Fruit fly (Drosophila melanogaster) whole organism, pupa: ENCODE measurements around the gene DopEcR.

Experiments used
- CG13204 ChIP-seq: fragments of 200-800 bp; sonication (Bioruptor generic); optimal IDR thresholded peaks from 2 replicates; lab custom pipeline; 2018; ENCODE audit warnings: missing biosample characterization, mild to moderate bottlenecking, missing genetic modification characterization, moderate library complexity
- CG15710 ChIP-seq: fragments of 200-800 bp; sonication (Bioruptor generic); optimal IDR thresholded peaks from 2 replicates; lab custom pipeline; 2018; ENCODE audit warnings: missing biosample characterization, mild to moderate bottlenecking, missing genetic modification characterization, moderate library complexity
- CG17806 ChIP-seq: fragments of 200-800 bp; sonication (Bioruptor generic); optimal IDR thresholded peaks from 2 replicates; lab custom pipeline; 2018; ENCODE audit warnings: missing biosample characterization, mild to moderate bottlenecking, missing genetic modification characterization, moderate library complexity
- CG8301 ChIP-seq: fragments of 200-800 bp; sonication (Bioruptor generic); optimal IDR thresholded peaks from 2 replicates; lab custom pipeline; 2018; ENCODE audit warnings: missing biosample characterization, mild to moderate bottlenecking, missing genetic modification characterization
- D1 ChIP-seq: fragments of 200-800 bp; sonication (Bioruptor generic); optimal IDR thresholded peaks from 2 replicates; lab custom pipeline; 2018; ENCODE audit warnings: missing biosample characterization, mild to moderate bottlenecking, missing genetic modification characterization, moderate library complexity
- EcR ChIP-seq: fragments of 200-800 bp; sonication (Bioruptor generic); optimal IDR thresholded peaks from 3 replicates; lab custom pipeline; 2019; ENCODE audit warnings: missing biosample characterization, missing genetic modification characterization, mild to moderate bottlenecking, moderate library complexity, missing genetic modification reagents
- Snoo ChIP-seq: fragments of 200-800 bp; sonication (Bioruptor generic); optimal IDR thresholded peaks from 3 replicates; lab custom pipeline; 2017; ENCODE audit warnings: missing biosample characterization, mild to moderate bottlenecking, missing genetic modification characterization, inconsistent platforms
- fd96Ca ChIP-seq: fragments of 200-800 bp; sonication (Bioruptor generic); IDR thresholded peaks from 3 replicates; pipeline ENCODE4 v1.3.6; 2022; ENCODE audit warnings: missing biosample characterization, missing genetic modification characterization

DNA sequence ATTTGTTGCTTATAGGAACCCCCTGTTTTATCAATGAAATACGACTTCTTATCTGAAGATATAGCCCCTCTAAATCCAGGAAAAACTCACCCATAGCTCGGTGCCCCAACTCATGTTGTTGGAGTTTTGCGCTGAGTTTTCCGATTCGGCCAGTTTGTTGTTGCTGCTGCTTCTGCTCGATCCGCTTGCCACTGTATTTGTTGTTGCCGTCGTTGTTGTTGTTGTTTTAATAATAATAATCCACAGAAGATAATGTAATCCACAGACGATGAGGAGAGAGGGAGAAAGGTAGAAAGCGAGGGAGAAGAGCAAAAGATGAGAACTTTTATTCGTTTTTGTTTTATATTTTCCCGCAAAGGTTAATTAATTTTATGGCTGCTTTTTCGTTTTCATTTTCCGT, 17.2 kb downstream of the DopEcR start:
- TF ChIP-seq CG15710 (tag; lab: Kevin White, UChicago), result no peak
- TF ChIP-seq fd96Ca (GFP tag; lab: Robert Waterston, UW), result no peak
- TF ChIP-seq CG8301 (tag; lab: Kevin White, UChicago), result no peak
- TF ChIP-seq CG13204 (GFP tag; lab: Kevin White, UChicago), result no peak
- no peak for TF ChIP-seq Snoo (tag; lab: Kevin White, UChicago)
- no peak for TF ChIP-seq D1
- no peak for TF ChIP-seq CG17806 (tag; lab: Kevin White, UChicago)
- TF ChIP-seq EcR (GFP tag; lab: Kevin White, UChicago), result no peak
